Worm (Caenorhabditis elegans) whole organism, young adult: ENCODE measurements around the gene AH10.4.

Source experiments
- B0019.2 ChIP-seq: fragments of 200-800 bp; sonication (Bioruptor generic); conservative IDR thresholded peaks from 2 replicates; pipeline ENCODE4 v1.3.6; 2022; ENCODE audit warnings: missing genetic modification reagents, missing genetic modification characterization, missing compliant biosample characterization
- B0035.1 ChIP-seq: sonication (generic microtip); optimal IDR thresholded peaks from 2 replicates; lab custom pipeline; 2016; ENCODE audit warnings: missing genetic modification characterization, mild to moderate bottlenecking, missing compliant biosample characterization, missing genotype, missing genetic modification reagents
- B0336.3 ChIP-seq: fragments of 200-800 bp; sonication (Bioruptor generic); IDR thresholded peaks from 2 replicates; pipeline ENCODE4 v1.3.6; 2022; ENCODE audit warnings: missing genetic modification characterization, missing compliant biosample characterization
- D2030.7 ChIP-seq: fragments of 200-800 bp; sonication (Bioruptor generic); IDR thresholded peaks from 2 replicates; pipeline ENCODE4 v1.3.6; 2022; ENCODE audit warnings: missing genetic modification reagents, missing genetic modification characterization, missing compliant biosample characterization
- F22D6.2 ChIP-seq: sonication (generic microtip); optimal IDR thresholded peaks from 2 replicates; lab custom pipeline; 2016; ENCODE audit warnings: mild to moderate bottlenecking, missing genetic modification characterization, missing compliant biosample characterization
- F52B5.7 ChIP-seq: sonication (generic microtip); optimal IDR thresholded peaks from 2 replicates; lab custom pipeline; 2016; ENCODE audit warnings: mild to moderate bottlenecking, missing genetic modification characterization, missing compliant biosample characterization
- F57A8.1 ChIP-seq: fragments of 200-800 bp; sonication (Bioruptor generic); optimal IDR thresholded peaks from 2 replicates; lab custom pipeline; 2018; ENCODE audit warnings: mild to moderate bottlenecking, missing genetic modification characterization, moderate library complexity, missing compliant biosample characterization
- K12H6.12 ChIP-seq: fragments of 200-800 bp; sonication (Bioruptor generic); optimal IDR thresholded peaks from 2 replicates; lab custom pipeline; 2018; ENCODE audit warnings: mild to moderate bottlenecking, missing genetic modification characterization, missing compliant biosample characterization
- T07F8.4 ChIP-seq: sonication (generic microtip); optimal IDR thresholded peaks from 2 replicates; lab custom pipeline; 2016; ENCODE audit warnings: mild to moderate bottlenecking, missing genetic modification characterization, moderate library complexity, missing compliant biosample characterization
- Y53F4B.3 ChIP-seq: fragments of 200-800 bp; sonication (Bioruptor generic); IDR thresholded peaks from 2 replicates; pipeline ENCODE4 v1.3.6; 2022; ENCODE audit warnings: missing genetic modification reagents, missing genetic modification characterization, missing compliant biosample characterization
- akir-1 ChIP-seq: fragments of 200-800 bp; sonication (Bioruptor generic); optimal IDR thresholded peaks from 2 replicates; lab custom pipeline; 2018; ENCODE audit warnings: mild to moderate bottlenecking, missing genetic modification characterization, moderate library complexity, missing compliant biosample characterization
- athp-1 ChIP-seq: sonication (generic microtip); optimal IDR thresholded peaks from 2 replicates; lab custom pipeline; 2017; ENCODE audit warnings: mild to moderate bottlenecking, missing genetic modification characterization, missing compliant biosample characterization
- attf-3 ChIP-seq: fragments of 200-800 bp; sonication (Bioruptor generic); conservative IDR thresholded peaks from 2 replicates; pipeline ENCODE4 v1.3.6; 2022; ENCODE audit warnings: missing genetic modification reagents, missing genetic modification characterization, missing compliant biosample characterization
- ceh-27 ChIP-seq: fragments of 200-800 bp; sonication (Bioruptor generic); optimal IDR thresholded peaks from 2 replicates; lab custom pipeline; 2018; ENCODE audit warnings: mild to moderate bottlenecking, missing genetic modification characterization, moderate library complexity, missing compliant biosample characterization
- chd-7 ChIP-seq: sonication (generic microtip); optimal IDR thresholded peaks from 2 replicates; lab custom pipeline; 2016; ENCODE audit warnings: mild to moderate bottlenecking, missing genetic modification characterization, moderate library complexity, missing compliant biosample characterization
- dox-1 ChIP-seq: fragments of 200-800 bp; sonication (Bioruptor generic); IDR thresholded peaks from 2 replicates; pipeline ENCODE4 v1.3.6; 2022; ENCODE audit warnings: missing genetic modification reagents, missing genetic modification characterization, missing compliant biosample characterization
- ekl-4 ChIP-seq: fragments of 200-800 bp; sonication (Bioruptor generic); IDR thresholded peaks from 2 replicates; pipeline ENCODE4 v1.3.6; 2022; ENCODE audit warnings: missing genetic modification reagents, missing genetic modification characterization, missing compliant biosample characterization
- gei-17 ChIP-seq: fragments of 200-800 bp; sonication (Bioruptor generic); optimal IDR thresholded peaks from 2 replicates; lab custom pipeline; 2018; ENCODE audit warnings: mild to moderate bottlenecking, missing genetic modification characterization, missing compliant biosample characterization
- hrde-1 ChIP-seq: sonication (generic microtip); optimal IDR thresholded peaks from 2 replicates; lab custom pipeline; 2016; ENCODE audit warnings: missing genetic modification characterization, mild to moderate bottlenecking, missing compliant biosample characterization, moderate library complexity, missing genotype, missing genetic modification reagents, borderline replicate concordance
- hsf-1 ChIP-seq: fragments of 200-800 bp; sonication (Bioruptor generic); IDR thresholded peaks from 2 replicates; pipeline ENCODE4 v1.3.6; 2022; ENCODE audit warnings: missing genetic modification reagents, missing genetic modification characterization, missing compliant biosample characterization
- lag-1 ChIP-seq: fragments of 200-800 bp; sonication (Bioruptor generic); IDR thresholded peaks from 2 replicates; pipeline ENCODE4 v1.3.6; 2022; ENCODE audit warnings: missing genetic modification reagents, missing genetic modification characterization, missing compliant biosample characterization
- lin-40 ChIP-seq: sonication (generic microtip); optimal IDR thresholded peaks from 2 replicates; lab custom pipeline; 2016; ENCODE audit warnings: missing genetic modification characterization, mild to moderate bottlenecking, missing compliant biosample characterization, missing genotype, missing genetic modification reagents
- lin-54 ChIP-seq: fragments of 200-800 bp; sonication (Bioruptor generic); optimal IDR thresholded peaks from 2 replicates; lab custom pipeline; 2018; ENCODE audit warnings: mild to moderate bottlenecking, missing genetic modification characterization, missing compliant biosample characterization
- lsy-27 ChIP-seq: sonication (generic microtip); optimal IDR thresholded peaks from 2 replicates; lab custom pipeline; 2017; ENCODE audit warnings: missing genetic modification characterization, mild to moderate bottlenecking, missing compliant biosample characterization, antibody characterized with exemption, missing genotype, borderline replicate concordance; ENCODE audit not compliant: insufficient read depth
- madf-10 ChIP-seq: sonication (generic microtip); optimal IDR thresholded peaks from 2 replicates; lab custom pipeline; 2016; ENCODE audit warnings: mild to moderate bottlenecking, missing genetic modification characterization, missing compliant biosample characterization
- madf-6 ChIP-seq: fragments of 200-800 bp; sonication (Bioruptor generic); IDR thresholded peaks from 2 replicates; pipeline ENCODE4 v1.3.6; 2022; ENCODE audit warnings: missing genetic modification reagents, missing genetic modification characterization, missing compliant biosample characterization
- madf-8 ChIP-seq: fragments of 200-800 bp; sonication (Bioruptor generic); conservative IDR thresholded peaks from 2 replicates; pipeline ENCODE4 v1.3.6; 2022; ENCODE audit warnings: missing genetic modification reagents, missing genetic modification characterization, missing compliant biosample characterization
- mes-4 ChIP-seq: sonication (generic microtip); optimal IDR thresholded peaks from 2 replicates; lab custom pipeline; 2016; ENCODE audit warnings: missing genotype, missing genetic modification characterization, missing compliant biosample characterization
- nfyb-1 ChIP-seq: fragments of 200-800 bp; sonication (Bioruptor generic); IDR thresholded peaks from 2 replicates; pipeline ENCODE4 v1.3.6; 2022; ENCODE audit warnings: missing genetic modification reagents, missing genetic modification characterization, missing compliant biosample characterization
- nhr-120 ChIP-seq: fragments of 200-800 bp; sonication (Bioruptor generic); IDR thresholded peaks from 2 replicates; pipeline ENCODE4 v1.3.6; 2022; ENCODE audit warnings: missing genetic modification characterization, missing compliant biosample characterization
- pha-4 ChIP-seq: fragments of 150-350 bp; sonication (generic microtip); optimal IDR thresholded peaks from 2 replicates; lab custom pipeline; 2014; ENCODE audit warnings: missing biosample characterization, missing genetic modification reagents, missing genetic modification characterization
- rcor-1 ChIP-seq: fragments of 200-800 bp; sonication (Bioruptor generic); IDR thresholded peaks from 2 replicates; pipeline ENCODE4 v1.3.6; 2022; ENCODE audit warnings: missing genetic modification reagents, missing genetic modification characterization, missing compliant biosample characterization
- sea-2 ChIP-seq: fragments of 200-800 bp; sonication (Bioruptor generic); IDR thresholded peaks from 2 replicates; pipeline ENCODE4 v1.3.6; 2022; ENCODE audit warnings: missing genetic modification characterization, missing compliant biosample characterization
- sptf-2 ChIP-seq: fragments of 200-800 bp; sonication (Bioruptor generic); optimal IDR thresholded peaks from 2 replicates; lab custom pipeline; 2018; ENCODE audit warnings: mild to moderate bottlenecking, missing genetic modification characterization, missing compliant biosample characterization
- tlf-1 ChIP-seq: fragments of 200-800 bp; sonication (Bioruptor generic); optimal IDR thresholded peaks from 2 replicates; lab custom pipeline; 2018; ENCODE audit warnings: mild to moderate bottlenecking, missing genetic modification characterization, missing compliant biosample characterization
- zfh-2 ChIP-seq: fragments of 200-800 bp; sonication (Bioruptor generic); conservative IDR thresholded peaks from 2 replicates; pipeline ENCODE4 v1.3.6; 2022; ENCODE audit warnings: missing genetic modification reagents, missing genetic modification characterization, missing compliant biosample characterization
- zim-3 ChIP-seq: sonication (generic microtip); optimal IDR thresholded peaks from 2 replicates; lab custom pipeline; 2017; ENCODE audit warnings: mild to moderate bottlenecking, missing genetic modification characterization, moderate library complexity, missing compliant biosample characterization
- ztf-26 ChIP-seq: sonication (generic microtip); optimal IDR thresholded peaks from 2 replicates; lab custom pipeline; 2017; ENCODE audit warnings: missing genetic modification characterization, missing compliant biosample characterization
- ztf-3 ChIP-seq: fragments of 200-800 bp; sonication (Bioruptor generic); optimal IDR thresholded peaks from 2 replicates; lab custom pipeline; 2018; ENCODE audit warnings: mild to moderate bottlenecking, missing genetic modification characterization, missing compliant biosample characterization

AH10.4 gene

ce11 chrV:14110042-14110441 lies 27.6 kb downstream of the AH10.4 start, which contains the start of gene H39E23.2:
Gene H39E23.2 (plus strand): TSS chrV:14110342.
- TF ChIP-seq F57A8.1 (GFP tag; lab: Kevin White, UChicago) (no peak), akir-1 (GFP tag; lab: Kevin White, UChicago) (no peak), madf-6 (GFP tag; lab: Robert Waterston, UW) (no peak), lag-1 (no peak), ztf-26 (tag; lab: Kevin White, UChicago) (no peak), athp-1 (tag; lab: Kevin White, UChicago) (no peak), lsy-27 (tag; lab: Kevin White, UChicago) (no peak), K12H6.12 (no peak), F52B5.7 (tag; lab: Kevin White, UChicago) (no peak), sea-2 (no peak), zim-3 (no peak), attf-3 (GFP tag; lab: Robert Waterston, UW) (no peak), lin-54 (no peak), rcor-1 (GFP tag; lab: Robert Waterston, UW) (no peak), hsf-1 (no peak)

- TF ChIP-seq tlf-1 (GFP tag; lab: Kevin White, UChicago) (no peak), ztf-26 (tag; lab: Kevin White, UChicago) (no peak), nhr-120 (no peak), chd-7 (no peak), madf-10 (tag; lab: Kevin White, UChicago) (no peak)
- TF ChIP-seq, all 124 proteins: peak for 0
Measured at ce11 chrV:14107511-14107910, 30.2 kb downstream of the AH10.4 start, which contains the start of gene H39E23.3. Gene H39E23.3 (plus strand): TSS chrV:14107811.

- TF ChIP-seq dox-1 (GFP tag; lab: Robert Waterston, UW) (no peak), B0035.1 (tag; lab: Kevin White, UChicago) (no peak), tlf-1 (GFP tag; lab: Kevin White, UChicago) (no peak), T07F8.4 (tag; lab: Kevin White, UChicago) (no peak), B0019.2 (GFP tag; lab: Robert Waterston, UW) (no peak), B0336.3 (GFP tag; lab: Robert Waterston, UW) (no peak), madf-8 (GFP tag; lab: Robert Waterston, UW) (no peak), nfyb-1 (no peak), pha-4 (tag; lab: Kevin White, UChicago) (no peak), mes-4 (tag; lab: Kevin White, UChicago) (no peak)
Measured at ce11 chrV:14103970-14104369, 33.7 kb downstream of the AH10.4 start, which contains the start of gene D1086.9. Gene D1086.9 (plus strand): TSS chrV:14104270.

DNA sequence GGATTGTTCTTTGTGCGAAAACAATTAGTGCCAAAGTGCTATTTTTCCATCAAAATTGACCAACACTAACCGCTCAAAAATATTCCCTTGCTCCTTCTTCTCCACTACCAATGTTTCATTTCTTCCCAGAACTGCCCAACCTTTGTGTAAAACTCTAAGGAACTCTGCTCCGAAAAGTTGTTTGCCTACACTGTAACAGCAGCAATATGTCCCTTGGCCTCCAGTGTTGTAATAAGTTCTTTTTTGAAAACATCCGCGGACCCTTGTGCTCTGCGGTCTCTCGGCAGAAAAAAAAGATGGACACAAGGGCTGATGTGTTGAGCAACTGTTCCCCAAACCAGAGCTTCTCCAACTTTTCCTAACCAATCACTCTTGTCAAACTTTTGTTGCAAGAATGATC lies 36.8 kb downstream of the AH10.4 start, which contains the start of gene D1086.12:
D1086.12 (plus strand) TSS at position 301 of the 400 bp plus-strand sequence.
- no peak for TF ChIP-seq ztf-3 (GFP tag; lab: Kevin White, UChicago)
- no peak for TF ChIP-seq D2030.7 (GFP tag; lab: Robert Waterston, UW)
- no peak for TF ChIP-seq sptf-2 (GFP tag; lab: Kevin White, UChicago)
- TF ChIP-seq ekl-4, result no peak
- no peak for TF ChIP-seq Y53F4B.3
- TF ChIP-seq lin-40 (tag; lab: Kevin White, UChicago), result no peak
- no peak for TF ChIP-seq zfh-2 (GFP tag; lab: Robert Waterston, UW)
- no peak for TF ChIP-seq F22D6.2 (tag; lab: Kevin White, UChicago)
- no peak for TF ChIP-seq madf-10 (tag; lab: Kevin White, UChicago)
- TF ChIP-seq ceh-27, result no peak
- TF ChIP-seq hrde-1 (tag; lab: Kevin White, UChicago), result no peak
- no peak for TF ChIP-seq F57A8.1 (GFP tag; lab: Kevin White, UChicago)
- no peak for TF ChIP-seq gei-17
